Worm (Caenorhabditis elegans) whole organism, L2 larva: ENCODE data around the gene M199.7.

ENCODE experiments used
- elt-3 ChIP-seq: sonication (generic microtip); optimal IDR thresholded peaks from 2 replicates; lab custom pipeline; 2017; ENCODE audit warnings: missing biosample characterization, missing genetic modification characterization
- unc-62 ChIP-seq: fragments of 150-350 bp; optimal IDR thresholded peaks from 2 replicates; lab custom pipeline; 2014; ENCODE audit warnings: missing biosample characterization, missing genetic modification reagents, missing genetic modification characterization

DNA sequence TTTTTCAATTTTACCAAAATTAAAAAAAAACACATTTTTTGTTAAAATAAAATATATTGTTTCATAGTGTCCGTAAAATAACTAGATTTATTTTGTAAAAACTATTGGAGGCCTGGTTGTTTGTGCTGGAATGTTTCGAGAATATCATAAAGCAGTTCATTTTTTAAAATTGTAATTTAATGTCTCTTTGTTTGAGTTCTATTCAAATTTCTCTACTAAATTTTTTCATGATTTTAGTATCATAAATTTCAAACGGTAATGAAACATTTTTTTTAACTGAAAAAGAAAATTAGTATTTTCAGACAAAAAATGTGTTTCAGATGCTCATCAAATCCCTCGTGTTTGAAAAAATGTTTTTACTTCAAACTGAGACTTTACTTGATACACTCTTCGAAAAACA, 42.6 kb downstream of the M199.7 start:
- no peak for TF ChIP-seq unc-62 (GFP tag; lab: Kevin White, UChicago)
- TF ChIP-seq elt-3 (tag; lab: Kevin White, UChicago): no peak
